Fruit fly (Drosophila melanogaster) S2 (cell line): ENCODE results near the gene CG14115.

Experiments used
- CG8478 ChIP-seq: fragments of >200 bp; optimal IDR thresholded peaks from 2 replicates; lab custom pipeline; 2018
- CTCF ChIP-seq, 2 experiments: fragments of >200 bp; optimal IDR thresholded peaks; 2 replicates each; lab custom pipeline; 2018

dm6 chr3L:13022854-13023560 is 38.2 kb downstream of the CG14115 start, which contains the start of gene RpS12:
- TF ChIP-seq CTCF (optimal IDR thresholded peaks at IDR 0.05; lab: Kevin White, UChicago) = no peak
- no peak for TF ChIP-seq CG8478 (lab: Kevin White, UChicago)
